Worm (Caenorhabditis elegans) whole organism, L1 larva: ENCODE data around the gene glb-29.
A peak's percentile ranks its signal among the peaks of the same experiment; 100 is the strongest.

Experiments
- C16A3.4 ChIP-seq: fragments of 150-350 bp; optimal IDR thresholded peaks from 2 replicates; lab custom pipeline; 2014; ENCODE audit warnings: missing biosample characterization, missing genetic modification characterization
- C34B4.2 ChIP-seq: sonication (generic microtip); optimal IDR thresholded peaks from 2 replicates; lab custom pipeline; 2017; ENCODE audit warnings: mild to moderate bottlenecking, missing genetic modification characterization, missing compliant biosample characterization
- F16B12.6 ChIP-seq: fragments of 150-350 bp; optimal IDR thresholded peaks from 2 replicates; lab custom pipeline; 2014; ENCODE audit warnings: missing biosample characterization, missing genetic modification characterization
- ama-1 ChIP-seq: fragments of 150-350 bp; optimal IDR thresholded peaks from 2 replicates; lab custom pipeline; 2014
- ceh-8 ChIP-seq: fragments of 200-800 bp; sonication (Bioruptor generic); optimal IDR thresholded peaks from 2 replicates; lab custom pipeline; 2018; ENCODE audit warnings: mild to moderate bottlenecking, missing genetic modification characterization, moderate library complexity, missing compliant biosample characterization
- ceh-82 ChIP-seq, 3 experiments: fragments of 150-350 bp in 1 of 3; sonication (generic microtip) in 2 of 3; optimal IDR thresholded peaks; 2 replicates each; lab custom pipeline; 2014 to 2017; ENCODE audit warnings: missing biosample characterization in 3 of 3, missing genetic modification characterization in 3 of 3
- dsc-1 ChIP-seq: sonication (generic microtip); optimal IDR thresholded peaks from 2 replicates; lab custom pipeline; 2016; ENCODE audit warnings: mild to moderate bottlenecking, missing genetic modification characterization, missing compliant biosample characterization
- efl-1 ChIP-seq, 4 experiments: fragments of 150-350 bp; optimal IDR thresholded peaks in 3 of 4; peaks in 1 of 4; 1 replicate in 1 of 4; 2 replicates in 3 of 4; lab custom pipeline; 2014; ENCODE audit warnings: missing biosample characterization in 2 of 4, missing genetic modification characterization in 2 of 4, missing genetic modification reagents in 2 of 4
- egl-13 ChIP-seq: sonication (generic microtip); optimal IDR thresholded peaks from 2 replicates; lab custom pipeline; 2016; ENCODE audit warnings: missing genotype, missing genetic modification reagents, missing genetic modification characterization, missing compliant biosample characterization
- egl-27 ChIP-seq, 2 experiments: fragments of 150-350 bp in 1 of 2; sonication (generic microtip); optimal IDR thresholded peaks; 3 replicates each; lab custom pipeline; 2017 to 2018; ENCODE audit warnings: missing biosample characterization in 2 of 2, missing genetic modification characterization in 2 of 2, missing genetic modification reagents in 2 of 2
- elt-3 ChIP-seq, 6 experiments: fragments of 150-350 bp in 1 of 6; sonication (generic microtip); optimal IDR thresholded peaks; 2 replicates each; lab custom pipeline; 2017 to 2018; ENCODE audit warnings: missing biosample characterization in 6 of 6, missing genetic modification characterization in 6 of 6, inconsistent platforms in 1 of 6
- fkh-10 ChIP-seq: sonication (generic microtip); optimal IDR thresholded peaks from 2 replicates; lab custom pipeline; 2017; ENCODE audit warnings: missing biosample characterization, missing genetic modification reagents, missing genetic modification characterization
- fkh-4 ChIP-seq: sonication (generic microtip); optimal IDR thresholded peaks from 2 replicates; lab custom pipeline; 2016; ENCODE audit warnings: missing compliant biosample characterization, missing genetic modification characterization, borderline replicate concordance
- hlh-17 ChIP-seq: fragments of 200-800 bp; sonication (Bioruptor generic); optimal IDR thresholded peaks from 2 replicates; lab custom pipeline; 2018; ENCODE audit warnings: missing genetic modification characterization, mild to moderate bottlenecking, missing compliant biosample characterization, moderate library complexity, borderline replicate concordance
- hlh-4 ChIP-seq: sonication (generic microtip); optimal IDR thresholded peaks from 2 replicates; lab custom pipeline; 2016; ENCODE audit warnings: mild to moderate bottlenecking, missing genetic modification characterization, missing compliant biosample characterization
- hpl-2 ChIP-seq: fragments of 150-350 bp; optimal IDR thresholded peaks from 2 replicates; lab custom pipeline; 2014; ENCODE audit warnings: missing biosample characterization, missing genetic modification reagents, missing genetic modification characterization
- irx-1 ChIP-seq: sonication (generic microtip); optimal IDR thresholded peaks from 2 replicates; lab custom pipeline; 2016; ENCODE audit warnings: missing genetic modification characterization, missing compliant biosample characterization
- lin-14 ChIP-seq: fragments of 200-800 bp; sonication (Bioruptor generic); optimal IDR thresholded peaks from 2 replicates; lab custom pipeline; 2018; ENCODE audit warnings: mild to moderate bottlenecking, missing genetic modification characterization, moderate library complexity, missing compliant biosample characterization
- lin-35 ChIP-seq, 2 experiments: fragments of 150-350 bp; optimal IDR thresholded peaks; 2 replicates each; lab custom pipeline; 2014; ENCODE audit warnings: missing biosample characterization in 2 of 2, missing genetic modification characterization in 2 of 2, missing genetic modification reagents in 2 of 2
- lsy-2 ChIP-seq, 2 experiments: fragments of 150-350 bp; optimal IDR thresholded peaks; 2 replicates each; lab custom pipeline; 2014; ENCODE audit warnings: missing biosample characterization in 2 of 2, missing genetic modification characterization in 2 of 2
- mab-9 ChIP-seq: fragments of 200-800 bp; sonication (Bioruptor generic); IDR thresholded peaks from 2 replicates; pipeline ENCODE4 v1.3.6; 2022; ENCODE audit warnings: missing genetic modification reagents, missing genetic modification characterization, missing compliant biosample characterization
- mdl-1 ChIP-seq, 2 experiments: fragments of 150-350 bp; optimal IDR thresholded peaks; 2 replicates each; lab custom pipeline; 2014 to 2017; ENCODE audit warnings: missing biosample characterization in 2 of 2, missing genetic modification characterization in 2 of 2, inconsistent platforms in 1 of 2
- mef-2 ChIP-seq: fragments of 150-350 bp; optimal IDR thresholded peaks from 2 replicates; lab custom pipeline; 2014; ENCODE audit warnings: missing biosample characterization, missing genetic modification characterization
- mep-1 ChIP-seq: fragments of 150-350 bp; optimal IDR thresholded peaks from 2 replicates; lab custom pipeline; 2014; ENCODE audit warnings: missing biosample characterization, missing genetic modification characterization
- nhr-11 ChIP-seq: fragments of 150-350 bp; optimal IDR thresholded peaks from 2 replicates; lab custom pipeline; 2014; ENCODE audit warnings: missing biosample characterization, missing genetic modification characterization
- nhr-20 ChIP-seq: sonication (generic microtip); optimal IDR thresholded peaks from 2 replicates; lab custom pipeline; 2016; ENCODE audit warnings: mild to moderate bottlenecking, missing genetic modification characterization, missing compliant biosample characterization
- nhr-71 ChIP-seq: sonication (generic microtip); optimal IDR thresholded peaks from 2 replicates; lab custom pipeline; 2016; ENCODE audit warnings: mild to moderate bottlenecking, missing genetic modification characterization, moderate library complexity, missing compliant biosample characterization
- nhr-85 ChIP-seq: sonication (generic microtip); peaks from one replicate; lab custom pipeline; 2016; ENCODE audit warnings: missing genetic modification characterization, inconsistent platforms, missing compliant biosample characterization
- nhr-90 ChIP-seq: sonication (generic microtip); optimal IDR thresholded peaks from 2 replicates; lab custom pipeline; 2016; ENCODE audit warnings: mild to moderate bottlenecking, missing genetic modification characterization, missing compliant biosample characterization; ENCODE audit not compliant: poor library complexity
- snpc-4 ChIP-seq: fragments of 150-350 bp; optimal IDR thresholded peaks from 2 replicates; lab custom pipeline; 2014; ENCODE audit warnings: missing biosample characterization, missing genetic modification characterization
- snu-23 ChIP-seq: sonication (generic microtip); optimal IDR thresholded peaks from 2 replicates; lab custom pipeline; 2016; ENCODE audit warnings: missing genetic modification characterization, missing compliant biosample characterization
- sox-4 ChIP-seq: sonication (generic microtip); optimal IDR thresholded peaks from 2 replicates; lab custom pipeline; 2016; ENCODE audit warnings: missing genetic modification characterization, missing compliant biosample characterization
- unc-62 ChIP-seq: fragments of 150-350 bp; optimal IDR thresholded peaks from 2 replicates; lab custom pipeline; 2014; ENCODE audit warnings: missing biosample characterization, missing genetic modification reagents, missing genetic modification characterization
- vab-15 ChIP-seq: sonication (generic microtip); optimal IDR thresholded peaks from 2 replicates; lab custom pipeline; 2017; ENCODE audit warnings: missing genotype, mild to moderate bottlenecking, missing genetic modification characterization, missing compliant biosample characterization

Gene glb-29

DNA sequence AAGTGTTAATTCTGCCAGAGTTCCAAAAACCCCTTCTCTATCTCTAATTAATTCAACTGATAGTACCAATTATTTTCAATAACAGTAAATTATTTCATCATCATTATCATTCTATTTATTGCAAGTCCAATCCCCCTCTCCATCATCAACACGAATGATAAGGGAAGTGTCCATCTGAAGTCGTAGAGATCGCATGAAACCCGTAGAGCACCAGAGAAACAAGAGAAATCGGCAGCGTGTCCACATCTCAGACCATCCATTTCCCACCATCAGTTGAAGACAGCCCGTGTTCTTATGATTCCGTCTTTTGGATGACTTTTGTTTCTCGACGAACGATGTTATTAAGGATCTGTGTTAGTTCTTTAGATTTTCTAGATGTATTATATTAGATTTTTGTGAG, 44.6 kb downstream of the glb-29 start (continued):
- TF ChIP-seq hlh-17 (GFP tag; lab: Kevin White, UChicago) (no peak), lsy-2 (tag; optimal IDR thresholded peaks at IDR 0.05; lab: Kevin White, UChicago) (peak in 1 of 2 experiments; percentile 31), mep-1 (tag; lab: Kevin White, UChicago) (peak; percentile 17), nhr-85 (tag; lab: Kevin White, UChicago) (peak; percentile 81), nhr-71 (tag; lab: Kevin White, UChicago) (peak; percentile 27), nhr-20 (tag; lab: Kevin White, UChicago) (peak; percentile 28), unc-62 (GFP tag; lab: Kevin White, UChicago) (no peak), snpc-4 (no peak), snu-23 (GFP tag; lab: Kevin White, UChicago) (peak; percentile 26), mef-2 (tag; lab: Kevin White, UChicago) (no peak), nhr-11 (tag; lab: Kevin White, UChicago) (no peak), egl-13 (no peak), vab-15 (tag; lab: Kevin White, UChicago) (peak; percentile 68), lin-14 (GFP tag; lab: Kevin White, UChicago) (peak; percentile 67), egl-27 (tag; optimal IDR thresholded peaks at IDR 0.05; lab: Kevin White, UChicago) (no peak), ceh-82 (tag; optimal IDR thresholded peaks at IDR 0.05; lab: Kevin White, UChicago) (no peak), fkh-10 (GFP tag; lab: Kevin White, UChicago) (no peak), C34B4.2 (tag; lab: Kevin White, UChicago) (no peak), C16A3.4 (no peak)

- TF ChIP-seq mdl-1 (tag; optimal IDR thresholded peaks at IDR 0.05; lab: Kevin White, UChicago) = no peak
- TF ChIP-seq nhr-85 (tag; lab: Kevin White, UChicago) = peak; percentile 65
- peak; percentile 24 for TF ChIP-seq hpl-2 (GFP tag; lab: Kevin White, UChicago)
Measured at ce11 chrII:12054150-12054549, 45.3 kb downstream of the glb-29 start.

- TF ChIP-seq dsc-1 (tag; lab: Kevin White, UChicago) = no peak
- TF ChIP-seq fkh-4 = no peak
- peak; percentile 18 for TF ChIP-seq nhr-90 (tag; lab: Kevin White, UChicago)
- peak in 1 of 6 experiments; percentile 15 for TF ChIP-seq elt-3 (tag; optimal IDR thresholded peaks at IDR 0.05; lab: Kevin White, UChicago)
- peak in 1 of 2 experiments; percentile 9 for TF ChIP-seq efl-1 (optimal IDR thresholded peaks at IDR 0.05; lab: Kevin White, UChicago)
- no peak for TF ChIP-seq efl-1 (GFP tag; optimal IDR thresholded peaks at IDR 0.05 in 1 of 2; lab: Kevin White, UChicago)
Measured at ce11 chrII:12054558-12054957, 45.7 kb downstream of the glb-29 start.

DNA sequence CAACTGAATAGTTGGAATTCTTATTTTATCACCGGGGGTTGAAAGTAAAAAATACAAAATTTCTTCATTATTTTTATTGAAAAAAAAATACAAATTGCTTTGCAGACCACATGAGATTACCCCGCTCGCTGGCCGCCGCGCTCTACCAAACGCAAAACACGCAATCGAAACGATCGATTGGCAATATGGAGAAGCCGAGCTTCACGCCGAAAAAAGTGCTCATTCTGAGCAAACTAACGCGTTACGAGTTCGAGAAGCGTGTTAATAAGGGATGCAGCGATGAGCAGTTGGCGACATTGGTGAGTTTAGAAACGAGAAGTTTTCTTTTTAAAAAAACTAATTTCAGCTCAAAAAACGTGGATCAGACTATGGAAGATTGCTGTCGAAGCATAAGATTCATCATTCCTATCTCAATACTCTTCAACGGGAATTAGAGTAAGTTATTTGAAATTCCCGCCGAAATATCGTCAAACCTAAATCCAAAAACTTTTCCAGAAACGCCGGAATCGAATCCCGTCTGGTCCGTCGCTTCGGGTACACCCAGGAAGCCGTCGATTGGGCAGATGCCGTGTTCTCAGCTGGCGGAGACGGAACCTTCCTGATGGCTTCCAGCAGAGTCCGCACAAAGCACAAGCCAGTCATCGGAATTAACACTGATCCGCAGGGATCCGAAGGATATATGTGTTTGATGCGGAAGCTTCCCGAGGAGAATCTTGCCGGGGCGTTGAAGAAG, 46.7 kb downstream of the glb-29 start:
- no peak for TF ChIP-seq sox-4 (tag; lab: Kevin White, UChicago)
- TF ChIP-seq dsc-1 (tag; lab: Kevin White, UChicago) = no peak
- no peak for TF ChIP-seq F16B12.6 (tag; lab: Kevin White, UChicago)
- TF ChIP-seq snpc-4 = no peak
- no peak for TF ChIP-seq efl-1 (optimal IDR thresholded peaks at IDR 0.05; lab: Kevin White, UChicago)
- TF ChIP-seq efl-1 (GFP tag; optimal IDR thresholded peaks at IDR 0.05 in 1 of 2; lab: Kevin White, UChicago) = peak in 1 of 2 experiments; percentile 76
- TF ChIP-seq mab-9 (GFP tag; lab: Robert Waterston, UW) = no peak
- TF ChIP-seq lin-35 (GFP tag; optimal IDR thresholded peaks at IDR 0.05; lab: Kevin White, UChicago) = no peak
- no peak for TF ChIP-seq ceh-82 (tag; optimal IDR thresholded peaks at IDR 0.05; lab: Kevin White, UChicago)
- no peak for TF ChIP-seq hlh-4
- no peak for TF ChIP-seq ceh-8 (GFP tag; lab: Kevin White, UChicago)
- TF ChIP-seq ama-1 = peak; percentile 62
- TF ChIP-seq irx-1 (tag; lab: Kevin White, UChicago) = no peak
- no peak for TF ChIP-seq vab-15 (tag; lab: Kevin White, UChicago)
